In genomic region chr3L:19655923-19656322, dm6 we compare ENCODE assay signal across 1 fruit fly cellular context.
A peak's percentile ranks its signal among the peaks of the same experiment; 100 is the strongest.
TF ChIP-seq lines count a peak whose summit lies in the region.

No protein-coding gene starts in this region.

TF ChIP-seq in whole organism, embryonic, 481 proteins besides CTCF, POLR2A, EP300 and RAD21 (continued from another document and continues in another):
- TF ChIP-seq Gug (GFP tag; IDR thresholded peaks at IDR 0.05; lab: Robert Waterston, UW), result peak; percentile 22; the same call in 1 of the 4 replicates
- TF ChIP-seq Chrac-16 (GFP tag; optimal IDR thresholded peaks at IDR 0.05; lab: Kevin White, UChicago), result peak; percentile 24
- peak; percentile 41 for TF ChIP-seq run (tag; optimal IDR thresholded peaks at IDR 0.05; lab: Kevin White, UChicago)
- no peak for TF ChIP-seq sr (GFP tag; IDR thresholded peaks at IDR 0.05; lab: Robert Waterston, UW)
- TF ChIP-seq CG8924 (tag; optimal IDR thresholded peaks at IDR 0.05; lab: Kevin White, UChicago), result peak; percentile 63
- peak; percentile 44 for TF ChIP-seq wek (GFP tag; optimal IDR thresholded peaks at IDR 0.05; lab: Kevin White, UChicago)
- TF ChIP-seq CG6254 (GFP tag; optimal IDR thresholded peaks at IDR 0.05; lab: Kevin White, UChicago), result peak; percentile 27
- TF ChIP-seq vvl (GFP tag; IDR thresholded peaks at IDR 0.05; lab: Robert Waterston, UW), result peak; percentile 80
- TF ChIP-seq CG34422 (GFP tag; IDR thresholded peaks at IDR 0.05; lab: Robert Waterston, UW), result peak; percentile 45; the same call in 1 of the 3 replicates
- TF ChIP-seq aop (GFP tag; IDR thresholded peaks at IDR 0.05; lab: Robert Waterston, UW), result 0 out of 2 replicates have a peak, but pooled peaks have one; percentile 31
- TF ChIP-seq CG11695 (GFP tag; IDR thresholded peaks at IDR 0.05; lab: Robert Waterston, UW), result 0 out of 3 replicates have a peak, but pooled peaks have one; percentile 50
- peak; percentile 23 for TF ChIP-seq CG9437 (GFP tag; optimal IDR thresholded peaks at IDR 0.05; lab: Kevin White, UChicago)
- TF ChIP-seq CG11398 (GFP tag; optimal IDR thresholded peaks at IDR 0.05; lab: Kevin White, UChicago), result peak; percentile 33
- TF ChIP-seq ewg (GFP tag; optimal IDR thresholded peaks at IDR 0.05; lab: Kevin White, UChicago), result peak; percentile 35
- TF ChIP-seq HHEX (GFP tag; optimal IDR thresholded peaks at IDR 0.05; lab: Kevin White, UChicago), result peak; percentile 51
- peak; percentile 26 for TF ChIP-seq pum (GFP tag; optimal IDR thresholded peaks at IDR 0.05; lab: Kevin White, UChicago)
- TF ChIP-seq row (GFP tag; IDR thresholded peaks at IDR 0.05; lab: Robert Waterston, UW), result peak; percentile 73
- peak; percentile 54 for TF ChIP-seq nerfin-1 (tag; optimal IDR thresholded peaks at IDR 0.05; lab: Kevin White, UChicago)
- peak; percentile 1 for TF ChIP-seq CG5245 (GFP tag; optimal IDR thresholded peaks at IDR 0.05; lab: Kevin White, UChicago)
- TF ChIP-seq bowl (GFP tag; IDR thresholded peaks at IDR 0.05; lab: Robert Waterston, UW), result no peak
- TF ChIP-seq luna (GFP tag; optimal IDR thresholded peaks at IDR 0.05; lab: Kevin White, UChicago), result no peak
- peak; percentile 27 for TF ChIP-seq CG12299 (tag; optimal IDR thresholded peaks at IDR 0.05; lab: Kevin White, UChicago)
- peak; percentile 21 for TF ChIP-seq Lhr (GFP tag; optimal IDR thresholded peaks at IDR 0.05; lab: Kevin White, UChicago)
- TF ChIP-seq so (GFP tag; IDR thresholded peaks at IDR 0.05; lab: Robert Waterston, UW), result peak; percentile 65; the same call in 1 of the 3 replicates
- peak; percentile 73 for TF ChIP-seq Asciz (GFP tag; optimal IDR thresholded peaks at IDR 0.05; lab: Kevin White, UChicago)
- peak; percentile 24 for TF ChIP-seq CG9817 (tag; optimal IDR thresholded peaks at IDR 0.05; lab: Kevin White, UChicago)
- TF ChIP-seq CG6175 (GFP tag; IDR thresholded peaks at IDR 0.05; lab: Robert Waterston, UW), result no peak
- TF ChIP-seq CG13775 (GFP tag; optimal IDR thresholded peaks at IDR 0.05; lab: Kevin White, UChicago), result peak; percentile 25
- TF ChIP-seq CG12391 (tag; optimal IDR thresholded peaks at IDR 0.05; lab: Kevin White, UChicago), result peak; percentile 38
- TF ChIP-seq Xbp1 (GFP tag; optimal IDR thresholded peaks at IDR 0.05; lab: Kevin White, UChicago), result peak; percentile 27
- TF ChIP-seq CG4328 (GFP tag; optimal IDR thresholded peaks at IDR 0.05; lab: Kevin White, UChicago), result peak; percentile 33
- peak; percentile 59 for TF ChIP-seq nmo (GFP tag; optimal IDR thresholded peaks at IDR 0.05; lab: Kevin White, UChicago)
- no peak for TF ChIP-seq CG42726 (GFP tag; IDR thresholded peaks at IDR 0.05; lab: Robert Waterston, UW; ENCODE audit: partially characterized antibody)
- TF ChIP-seq Sry-δ (GFP tag; optimal IDR thresholded peaks at IDR 0.05; lab: Kevin White, UChicago), result no peak
- TF ChIP-seq caup (GFP tag; optimal IDR thresholded peaks at IDR 0.05; lab: Kevin White, UChicago; ENCODE audit: severe bottlenecking), result peak; percentile 34
- TF ChIP-seq Kr (GFP tag; optimal IDR thresholded peaks at IDR 0.05; lab: Kevin White, UChicago), result no peak
- TF ChIP-seq Hr51 (GFP tag; optimal IDR thresholded peaks at IDR 0.05; lab: Kevin White, UChicago), result peak in 1 of 2 experiments; percentile 55
- no peak for TF ChIP-seq h (optimal IDR thresholded peaks at IDR 0.05; lab: Kevin White, UChicago)
- peak; percentile 27; the same call in 1 of the 2 replicates for TF ChIP-seq peb (GFP tag; IDR thresholded peaks at IDR 0.05; lab: Robert Waterston, UW)
- TF ChIP-seq CG11560 (tag; IDR thresholded peaks at IDR 0.05; lab: Robert Waterston, UW), result no peak; the same call in 2 of the 3 replicates
- no peak for TF ChIP-seq sd (tag; optimal IDR thresholded peaks at IDR 0.05; lab: Kevin White, UChicago)
- peak; percentile 53 for TF ChIP-seq sqz (GFP tag; optimal IDR thresholded peaks at IDR 0.05; lab: Kevin White, UChicago)
- peak; percentile 47 for TF ChIP-seq org-1 (GFP tag; optimal IDR thresholded peaks at IDR 0.05; lab: Kevin White, UChicago)
- TF ChIP-seq insv (GFP tag; optimal IDR thresholded peaks at IDR 0.05; lab: Kevin White, UChicago), result peak in 1 of 2 experiments; percentile 74
- TF ChIP-seq C15 (GFP tag; IDR thresholded peaks at IDR 0.05; lab: Robert Waterston, UW), result no peak
- TF ChIP-seq CG7786 (GFP tag; optimal IDR thresholded peaks at IDR 0.05; lab: Kevin White, UChicago), result no peak
- peak; percentile 63 for TF ChIP-seq CG7556 (GFP tag; optimal IDR thresholded peaks at IDR 0.05; lab: Kevin White, UChicago)
- TF ChIP-seq Atf-2 (GFP tag; optimal IDR thresholded peaks at IDR 0.05; lab: Kevin White, UChicago), result no peak
- 0 out of 2 replicates have a peak, but pooled peaks have one; percentile 13 for TF ChIP-seq CG9215 (GFP tag; IDR thresholded peaks at IDR 0.05; lab: Robert Waterston, UW)
- peak; percentile 8 for TF ChIP-seq CG2120 (GFP tag; optimal IDR thresholded peaks at IDR 0.05; lab: Kevin White, UChicago)
- no peak for TF ChIP-seq CG1024 (GFP tag; IDR thresholded peaks at IDR 0.05; lab: Robert Waterston, UW)
- no peak for TF ChIP-seq Doc3 (GFP tag; IDR thresholded peaks at IDR 0.05; lab: Robert Waterston, UW; ENCODE audit: partially characterized antibody)
- peak; percentile 4 for TF ChIP-seq CG15514 (GFP tag; optimal IDR thresholded peaks at IDR 0.05; lab: Kevin White, UChicago)
- no peak for TF ChIP-seq CG14965 (GFP tag; optimal IDR thresholded peaks at IDR 0.05; lab: Kevin White, UChicago; ENCODE audit: borderline replicate concordance)
- TF ChIP-seq stc (GFP tag; IDR thresholded peaks at IDR 0.05; lab: Robert Waterston, UW), result peak; percentile 55
- TF ChIP-seq CG14667 (GFP tag; IDR thresholded peaks at IDR 0.05; lab: Robert Waterston, UW), result 0 out of 2 replicates have a peak, but pooled peaks have one; percentile 12
- peak; percentile 58; the same call in 2 of the 3 replicates for TF ChIP-seq croc (GFP tag; conservative IDR thresholded peaks at IDR 0.05; lab: Robert Waterston, UW)
- TF ChIP-seq Sry-β (GFP tag; optimal IDR thresholded peaks at IDR 0.05; lab: Kevin White, UChicago), result peak; percentile 32
- peak; percentile 48 for TF ChIP-seq CG6765 (GFP tag; optimal IDR thresholded peaks at IDR 0.05; lab: Kevin White, UChicago)
- TF ChIP-seq ranshi (GFP tag; IDR thresholded peaks at IDR 0.05; lab: Robert Waterston, UW), result peak; percentile 12; the same call in 1 of the 2 replicates
- no peak for TF ChIP-seq kay (GFP tag; optimal IDR thresholded peaks at IDR 0.05; lab: Kevin White, UChicago)
- peak; percentile 36 for TF ChIP-seq CG18619 (GFP tag; optimal IDR thresholded peaks at IDR 0.05; lab: Kevin White, UChicago)
- TF ChIP-seq otp (GFP tag; IDR thresholded peaks at IDR 0.05; lab: Robert Waterston, UW), result no peak
- TF ChIP-seq CG1602 (GFP tag; optimal IDR thresholded peaks at IDR 0.05; lab: Kevin White, UChicago), result peak; percentile 42
- peak; percentile 27 for TF ChIP-seq Fer3 (tag; optimal IDR thresholded peaks at IDR 0.05; lab: Kevin White, UChicago)
- TF ChIP-seq CG4424 (GFP tag; optimal IDR thresholded peaks at IDR 0.05; lab: Kevin White, UChicago), result peak; percentile 55
- peak; percentile 65 for TF ChIP-seq CG14441 (GFP tag; IDR thresholded peaks at IDR 0.05; lab: Robert Waterston, UW)
- TF ChIP-seq HmgZ (tag; optimal IDR thresholded peaks at IDR 0.05; lab: Kevin White, UChicago), result no peak
- peak in 1 of 2 experiments; percentile 70 for TF ChIP-seq bsh (GFP tag; optimal IDR thresholded peaks at IDR 0.05; lab: Kevin White, UChicago)
- 0 out of 2 replicates have a peak, but pooled peaks have one; percentile 36 for TF ChIP-seq Gsc (GFP tag; IDR thresholded peaks at IDR 0.05; lab: Robert Waterston, UW)
- TF ChIP-seq Med (GFP tag; lab: Kevin White, UChicago), result peak; percentile 86
- TF ChIP-seq CoRest (tag; optimal IDR thresholded peaks at IDR 0.05; lab: Kevin White, UChicago), result peak; percentile 69
- peak; percentile 65 for TF ChIP-seq CG13424 (tag; optimal IDR thresholded peaks at IDR 0.05; lab: Kevin White, UChicago)
- peak; percentile 76 for TF ChIP-seq CG17361 (GFP tag; IDR thresholded peaks at IDR 0.05; lab: Robert Waterston, UW)
- peak; percentile 51 for TF ChIP-seq CG3281 (GFP tag; optimal IDR thresholded peaks at IDR 0.05; lab: Kevin White, UChicago)
- TF ChIP-seq lilli (GFP tag; optimal IDR thresholded peaks at IDR 0.05; lab: Kevin White, UChicago), result peak; percentile 8
- no peak for TF ChIP-seq dati (GFP tag; IDR thresholded peaks at IDR 0.05; lab: Robert Waterston, UW)
- TF ChIP-seq CG4820 (GFP tag; optimal IDR thresholded peaks at IDR 0.05; lab: Kevin White, UChicago), result peak; percentile 49
- peak; percentile 29 for TF ChIP-seq trem (tag; optimal IDR thresholded peaks at IDR 0.05; lab: Kevin White, UChicago)
- TF ChIP-seq CG32772 (GFP tag; IDR thresholded peaks at IDR 0.05; lab: Robert Waterston, UW), result peak; percentile 22; the same call in 1 of the 2 replicates
- TF ChIP-seq gce (GFP tag; IDR thresholded peaks at IDR 0.05; lab: Robert Waterston, UW), result peak; percentile 47; the same call in 1 of the 3 replicates
- TF ChIP-seq lmd (GFP tag; IDR thresholded peaks at IDR 0.05; lab: Robert Waterston, UW), result peak; percentile 55; the same call in 1 of the 2 replicates
- TF ChIP-seq zfh1 (GFP tag; IDR thresholded peaks at IDR 0.05; lab: Robert Waterston, UW), result 0 out of 3 replicates have a peak, but pooled peaks have one; percentile 36
- peak; percentile 13 for TF ChIP-seq Mad (GFP tag; optimal IDR thresholded peaks at IDR 0.05; lab: Kevin White, UChicago)
- peak; percentile 34 for TF ChIP-seq Hsf (GFP tag; optimal IDR thresholded peaks at IDR 0.05; lab: Kevin White, UChicago)
- TF ChIP-seq CG7372 (GFP tag; IDR thresholded peaks at IDR 0.05; lab: Robert Waterston, UW), result peak; percentile 65
- TF ChIP-seq Atf6 (GFP tag; IDR thresholded peaks at IDR 0.05; lab: Robert Waterston, UW), result no peak
- peak; percentile 67 for TF ChIP-seq dmrt11E (tag; optimal IDR thresholded peaks at IDR 0.05; lab: Kevin White, UChicago)
- peak; percentile 23 for TF ChIP-seq CG18599 (GFP tag; optimal IDR thresholded peaks at IDR 0.05; lab: Kevin White, UChicago)
- TF ChIP-seq CG1647 (GFP tag; optimal IDR thresholded peaks at IDR 0.05; lab: Kevin White, UChicago), result peak; percentile 8
- TF ChIP-seq gsb-n (tag; optimal IDR thresholded peaks at IDR 0.05; lab: Kevin White, UChicago), result peak; percentile 35
- TF ChIP-seq CG7271 (tag; optimal IDR thresholded peaks at IDR 0.05; lab: Kevin White, UChicago), result peak; percentile 35
- peak; percentile 50 for TF ChIP-seq Rfx (GFP tag; IDR thresholded peaks at IDR 0.05; lab: Robert Waterston, UW)
- TF ChIP-seq CG5180 (GFP tag; optimal IDR thresholded peaks at IDR 0.05; lab: Kevin White, UChicago), result peak; percentile 56
- peak; percentile 11 for TF ChIP-seq Ets65A (GFP tag; lab: Kevin White, UChicago)
- 0 out of 2 replicates have a peak, but pooled peaks have one; percentile 21 for TF ChIP-seq ssp (GFP tag; IDR thresholded peaks at IDR 0.05; lab: Robert Waterston, UW)
- peak; percentile 29 for TF ChIP-seq CG12659 (GFP tag; optimal IDR thresholded peaks at IDR 0.05; lab: Kevin White, UChicago)
- TF ChIP-seq Ptx1 (GFP tag; IDR thresholded peaks at IDR 0.05; lab: Robert Waterston, UW), result peak; percentile 72
- TF ChIP-seq jigr1 (GFP tag; IDR thresholded peaks at IDR 0.05; lab: Robert Waterston, UW), result no peak
- no peak for TF ChIP-seq CG15269 (tag; optimal IDR thresholded peaks at IDR 0.05; lab: Kevin White, UChicago)
- peak; percentile 53 for TF ChIP-seq esg (GFP tag; conservative IDR thresholded peaks at IDR 0.05; lab: Robert Waterston, UW)
- peak; percentile 38; the same call in 2 of the 3 replicates for TF ChIP-seq B-H1 (GFP tag; IDR thresholded peaks at IDR 0.05; lab: Robert Waterston, UW)
- no peak for TF ChIP-seq hth (optimal IDR thresholded peaks at IDR 0.05; lab: Kevin White, UChicago)
- TF ChIP-seq E2f2 (GFP tag; IDR thresholded peaks at IDR 0.05; lab: Robert Waterston, UW), result peak; percentile 23; the same call in 1 of the 2 replicates
- no peak for TF ChIP-seq CG30431 (GFP tag; optimal IDR thresholded peaks at IDR 0.05; lab: Kevin White, UChicago)
- TF ChIP-seq pan (optimal IDR thresholded peaks at IDR 0.05; lab: Kevin White, UChicago), result no peak
- TF ChIP-seq pan (GFP tag; optimal IDR thresholded peaks at IDR 0.05 in 1 of 2, IDR thresholded peaks at IDR 0.05 in 1 of 2), result peak in 1 of 2 experiments; percentile 48
- no peak for TF ChIP-seq CG17802 (tag; optimal IDR thresholded peaks at IDR 0.05; lab: Kevin White, UChicago)
- 0 out of 3 replicates have a peak, but pooled peaks have one; percentile 12 for TF ChIP-seq Aef1 (GFP tag; IDR thresholded peaks at IDR 0.05; lab: Robert Waterston, UW)
- TF ChIP-seq salm (tag; optimal IDR thresholded peaks at IDR 0.05; lab: Kevin White, UChicago), result peak; percentile 46
- TF ChIP-seq Adf1 (GFP tag; IDR thresholded peaks at IDR 0.05; lab: Robert Waterston, UW), result no peak
- peak; percentile 33; the same call in 1 of the 3 replicates for TF ChIP-seq H15 (GFP tag; IDR thresholded peaks at IDR 0.05; lab: Robert Waterston, UW)
- peak; percentile 25 for TF ChIP-seq Abd-B (GFP tag; optimal IDR thresholded peaks at IDR 0.05; lab: Kevin White, UChicago)
- TF ChIP-seq chinmo (GFP tag; IDR thresholded peaks at IDR 0.05; lab: Robert Waterston, UW; ENCODE audit: partially characterized antibody), result no peak
- TF ChIP-seq sim (GFP tag; IDR thresholded peaks at IDR 0.05; lab: Robert Waterston, UW), result 0 out of 2 replicates have a peak, but pooled peaks have one; percentile 12
- TF ChIP-seq ham (GFP tag; IDR thresholded peaks at IDR 0.05; lab: Robert Waterston, UW), result no peak
- peak; percentile 32 for TF ChIP-seq CG8388 (GFP tag; optimal IDR thresholded peaks at IDR 0.05; lab: Kevin White, UChicago)
- TF ChIP-seq PHDP (tag; optimal IDR thresholded peaks at IDR 0.05; lab: Kevin White, UChicago), result peak; percentile 54
- TF ChIP-seq CG12236 (GFP tag; optimal IDR thresholded peaks at IDR 0.05; lab: Kevin White, UChicago), result peak; percentile 13
- peak; percentile 72 for TF ChIP-seq dysf (GFP tag; IDR thresholded peaks at IDR 0.05; lab: Robert Waterston, UW)
- TF ChIP-seq Nf-YB (GFP tag; optimal IDR thresholded peaks at IDR 0.05; lab: Kevin White, UChicago), result peak; percentile 56
- TF ChIP-seq CG10979 (tag; optimal IDR thresholded peaks at IDR 0.05; lab: Kevin White, UChicago), result peak; percentile 68
- TF ChIP-seq unc-4 (GFP tag; IDR thresholded peaks at IDR 0.05; lab: Robert Waterston, UW; ENCODE audit: partially characterized antibody), result no peak
- peak; percentile 5 for TF ChIP-seq CG18476 (GFP tag; optimal IDR thresholded peaks at IDR 0.05; lab: Kevin White, UChicago)
- peak; percentile 56; the same call in 1 of the 2 replicates for TF ChIP-seq CG17328 (GFP tag; IDR thresholded peaks at IDR 0.05; lab: Robert Waterston, UW)
- TF ChIP-seq Rx (GFP tag; IDR thresholded peaks at IDR 0.05; lab: Robert Waterston, UW), result 0 out of 2 replicates have a peak, but pooled peaks have one; percentile 15
- no peak for TF ChIP-seq CG7357 (GFP tag; IDR thresholded peaks at IDR 0.05; lab: Robert Waterston, UW)
